Worm (Caenorhabditis elegans) whole organism, L2 larva: ENCODE data around the gene clec-144.

Experiments
- C34F6.9 ChIP-seq: fragments of 150-350 bp; optimal IDR thresholded peaks from 2 replicates; lab custom pipeline; 2014; ENCODE audit warnings: missing biosample characterization, missing genetic modification characterization
- R02D3.7 ChIP-seq: fragments of 150-350 bp; optimal IDR thresholded peaks from 2 replicates; lab custom pipeline; 2014; ENCODE audit warnings: missing biosample characterization, missing genetic modification characterization
- Y55F3AM.14 ChIP-seq: fragments of 200-800 bp; sonication (Bioruptor generic); optimal IDR thresholded peaks from 2 replicates; lab custom pipeline; 2018; ENCODE audit warnings: mild to moderate bottlenecking, missing genetic modification characterization, missing compliant biosample characterization
- ZK546.5 ChIP-seq: sonication (generic microtip); optimal IDR thresholded peaks from 2 replicates; lab custom pipeline; 2017; ENCODE audit warnings: missing biosample characterization, missing genetic modification characterization
- alr-1 ChIP-seq: fragments of 150-350 bp; optimal IDR thresholded peaks from 2 replicates; lab custom pipeline; 2014; ENCODE audit warnings: missing biosample characterization, missing genetic modification characterization
- blmp-1 ChIP-seq: sonication (generic microtip); optimal IDR thresholded peaks from 2 replicates; lab custom pipeline; 2017; ENCODE audit warnings: missing genetic modification characterization, mild to moderate bottlenecking, missing compliant biosample characterization, antibody characterized with exemption, moderate library complexity; ENCODE audit not compliant: insufficient read depth
- ceh-16 ChIP-seq: fragments of 150-350 bp; optimal IDR thresholded peaks from 2 replicates; lab custom pipeline; 2014; ENCODE audit warnings: missing biosample characterization, missing genetic modification characterization
- crh-2 ChIP-seq: sonication (generic microtip); optimal IDR thresholded peaks from 2 replicates; lab custom pipeline; 2017; ENCODE audit warnings: missing biosample characterization, missing genetic modification characterization
- dmd-4 ChIP-seq: sonication (generic microtip); optimal IDR thresholded peaks from 2 replicates; lab custom pipeline; 2017; ENCODE audit warnings: missing biosample characterization, missing genetic modification characterization
- egl-27 ChIP-seq: sonication (generic microtip); optimal IDR thresholded peaks from 3 replicates; lab custom pipeline; 2017; ENCODE audit warnings: missing biosample characterization, missing genetic modification reagents, missing genetic modification characterization
- elt-1 ChIP-seq: fragments of 150-350 bp; optimal IDR thresholded peaks from 2 replicates; lab custom pipeline; 2014; ENCODE audit warnings: missing biosample characterization, missing genetic modification characterization
- elt-3 ChIP-seq: sonication (generic microtip); optimal IDR thresholded peaks from 2 replicates; lab custom pipeline; 2017; ENCODE audit warnings: missing biosample characterization, missing genetic modification characterization
- lin-11 ChIP-seq: fragments of 150-350 bp; sonication (generic microtip); optimal IDR thresholded peaks from 2 replicates; lab custom pipeline; 2014; ENCODE audit warnings: missing biosample characterization, missing genetic modification characterization, inconsistent platforms, mixed read lengths
- lin-13 ChIP-seq: fragments of 150-350 bp; optimal IDR thresholded peaks from 2 replicates; lab custom pipeline; 2014; ENCODE audit warnings: missing biosample characterization, missing genetic modification reagents, missing genetic modification characterization
- lin-39 ChIP-seq: fragments of 150-350 bp; optimal IDR thresholded peaks from 2 replicates; lab custom pipeline; 2014; ENCODE audit warnings: missing biosample characterization, missing genetic modification reagents, missing genetic modification characterization
- lsy-2 ChIP-seq, 2 experiments: fragments of 150-350 bp in 1 of 2; sonication (generic microtip) in 1 of 2; optimal IDR thresholded peaks; 2 replicates each; lab custom pipeline; 2014 to 2017; ENCODE audit warnings: missing biosample characterization in 2 of 2, missing genetic modification characterization in 2 of 2
- mab-5 ChIP-seq: fragments of 150-350 bp; optimal IDR thresholded peaks from 2 replicates; lab custom pipeline; 2014; ENCODE audit warnings: missing biosample characterization, missing genetic modification characterization
- mbf-1 ChIP-seq: sonication (generic microtip); optimal IDR thresholded peaks from 2 replicates; lab custom pipeline; 2017; ENCODE audit warnings: missing biosample characterization, missing genetic modification characterization
- mdl-1 ChIP-seq, 2 experiments: fragments of 150-350 bp in 1 of 2; sonication (generic microtip) in 1 of 2; optimal IDR thresholded peaks; 2 replicates each; lab custom pipeline; 2017; ENCODE audit warnings: missing biosample characterization in 2 of 2, missing genetic modification characterization in 2 of 2
- nhr-12 ChIP-seq: fragments of 150-350 bp; optimal IDR thresholded peaks from 2 replicates; lab custom pipeline; 2014; ENCODE audit warnings: missing biosample characterization, missing genetic modification characterization
- nhr-129 ChIP-seq: fragments of 150-350 bp; optimal IDR thresholded peaks from 2 replicates; lab custom pipeline; 2014; ENCODE audit warnings: missing biosample characterization, missing genetic modification characterization
- nhr-21 ChIP-seq: fragments of 150-350 bp; optimal IDR thresholded peaks from 2 replicates; lab custom pipeline; 2014; ENCODE audit warnings: missing biosample characterization, missing genetic modification characterization
- nhr-23 ChIP-seq: fragments of 150-350 bp; optimal IDR thresholded peaks from 2 replicates; lab custom pipeline; 2014; ENCODE audit warnings: missing biosample characterization, missing genetic modification reagents, missing genetic modification characterization
- nhr-237 ChIP-seq: fragments of 150-350 bp; optimal IDR thresholded peaks from 2 replicates; lab custom pipeline; 2014; ENCODE audit warnings: missing biosample characterization, missing genetic modification characterization
- nhr-25 ChIP-seq: fragments of 150-350 bp; sonication (generic microtip); optimal IDR thresholded peaks from 3 replicates; lab custom pipeline; 2014; ENCODE audit warnings: missing biosample characterization, missing genetic modification characterization
- nhr-6 ChIP-seq: fragments of 150-350 bp; optimal IDR thresholded peaks from 2 replicates; lab custom pipeline; 2014; ENCODE audit warnings: missing biosample characterization, missing genetic modification characterization
- nhr-77 ChIP-seq: fragments of 150-350 bp; optimal IDR thresholded peaks from 2 replicates; lab custom pipeline; 2014; ENCODE audit warnings: missing biosample characterization, missing genetic modification characterization
- peb-1 ChIP-seq: fragments of 150-350 bp; optimal IDR thresholded peaks from 2 replicates; lab custom pipeline; 2014; ENCODE audit warnings: missing biosample characterization, missing genetic modification characterization
- sem-4 ChIP-seq: fragments of 150-350 bp; optimal IDR thresholded peaks from 2 replicates; lab custom pipeline; 2014; ENCODE audit warnings: missing biosample characterization, missing genetic modification reagents, missing genetic modification characterization
- skn-1 ChIP-seq: sonication (generic microtip); optimal IDR thresholded peaks from 2 replicates; lab custom pipeline; 2017; ENCODE audit warnings: missing biosample characterization, missing genetic modification characterization
- sma-3 ChIP-seq: sonication (generic microtip); optimal IDR thresholded peaks from 2 replicates; lab custom pipeline; 2016; ENCODE audit warnings: missing genetic modification reagents, missing genetic modification characterization, missing compliant biosample characterization
- sma-9 ChIP-seq, 2 experiments: fragments of 150-350 bp in 1 of 2; sonication (generic microtip) in 1 of 2; optimal IDR thresholded peaks; 2 replicates each; lab custom pipeline; 2014 to 2016; ENCODE audit warnings: missing genetic modification characterization in 2 of 2, mild to moderate bottlenecking in 1 of 2, missing biosample characterization in 1 of 2, missing compliant biosample characterization in 1 of 2, missing genetic modification reagents in 1 of 2, moderate library complexity in 1 of 2
- snpc-4 ChIP-seq: fragments of 150-350 bp; optimal IDR thresholded peaks from 2 replicates; lab custom pipeline; 2014; ENCODE audit warnings: missing biosample characterization, missing genetic modification characterization
- unc-55 ChIP-seq: fragments of 150-350 bp; sonication (generic microtip); optimal IDR thresholded peaks from 3 replicates; lab custom pipeline; 2014; ENCODE audit warnings: missing biosample characterization, missing genetic modification reagents, missing genetic modification characterization
- zag-1 ChIP-seq: fragments of 150-350 bp; optimal IDR thresholded peaks from 2 replicates; lab custom pipeline; 2014; ENCODE audit warnings: missing biosample characterization, missing genetic modification characterization
- ztf-1 ChIP-seq: fragments of 200-800 bp; sonication (Bioruptor generic); conservative IDR thresholded peaks from 2 replicates; pipeline ENCODE4 v1.3.6; 2022; ENCODE audit warnings: missing genetic modification characterization, missing compliant biosample characterization

Gene clec-144

ce11 chrII:11856361-11856760 is 24.0 kb upstream of the clec-144 start, which contains the start of gene clh-1:
TSS of gene clh-1 (minus strand) at chrII:11856461.
- TF ChIP-seq nhr-23 (tag; lab: Kevin White, UChicago) = no peak
- no peak for TF ChIP-seq lin-39
- TF ChIP-seq nhr-237 (tag; lab: Kevin White, UChicago) = no peak
- TF ChIP-seq peb-1 (tag; lab: Kevin White, UChicago) = no peak
- TF ChIP-seq unc-55 (GFP tag; lab: Kevin White, UChicago) = no peak
- TF ChIP-seq nhr-21 (tag; lab: Kevin White, UChicago) = no peak
- TF ChIP-seq crh-2 (tag; lab: Kevin White, UChicago) = no peak
- no peak for TF ChIP-seq sma-9 (GFP tag; optimal IDR thresholded peaks at IDR 0.05; lab: Kevin White, UChicago)
- no peak for TF ChIP-seq sma-9 (tag; optimal IDR thresholded peaks at IDR 0.05; lab: Kevin White, UChicago)
- no peak for TF ChIP-seq R02D3.7 (tag; lab: Kevin White, UChicago)
- no peak for TF ChIP-seq mab-5 (tag; lab: Kevin White, UChicago)
- TF ChIP-seq sma-3 (GFP tag; lab: Kevin White, UChicago) = no peak
- TF ChIP-seq nhr-12 (tag; lab: Kevin White, UChicago) = no peak
- no peak for TF ChIP-seq nhr-77 (tag; lab: Kevin White, UChicago)
- TF ChIP-seq Y55F3AM.14 (GFP tag; lab: Kevin White, UChicago) = no peak
- no peak for TF ChIP-seq C34F6.9
- TF ChIP-seq nhr-129 (tag; lab: Kevin White, UChicago) = no peak
- no peak for TF ChIP-seq ceh-16
- no peak for TF ChIP-seq lsy-2 (tag; optimal IDR thresholded peaks at IDR 0.05; lab: Kevin White, UChicago)
- no peak for TF ChIP-seq blmp-1

ce11 chrII:11854749-11855148 is 22.4 kb upstream of the clec-144 start:
- no peak for TF ChIP-seq blmp-1

ce11 chrII:11853108-11853507 is 20.7 kb upstream of the clec-144 start:
- TF ChIP-seq R02D3.7 (tag; lab: Kevin White, UChicago) (no peak), nhr-77 (tag; lab: Kevin White, UChicago) (no peak), zag-1 (tag; lab: Kevin White, UChicago) (no peak)

- TF ChIP-seq nhr-12 (tag; lab: Kevin White, UChicago) (no peak), elt-3 (tag; lab: Kevin White, UChicago) (no peak), ztf-1 (GFP tag; lab: Robert Waterston, UW) (no peak), mab-5 (tag; lab: Kevin White, UChicago) (no peak), alr-1 (no peak), lin-13 (GFP tag; lab: Kevin White, UChicago) (no peak), elt-1 (tag; lab: Kevin White, UChicago) (no peak), dmd-4 (tag; lab: Kevin White, UChicago) (no peak), sem-4 (no peak), nhr-21 (tag; lab: Kevin White, UChicago) (peak; percentile 66), sma-3 (GFP tag; lab: Kevin White, UChicago) (peak; percentile 27), nhr-237 (tag; lab: Kevin White, UChicago) (no peak), lin-11 (tag; lab: Kevin White, UChicago) (no peak), nhr-6 (tag; lab: Kevin White, UChicago) (no peak), crh-2 (tag; lab: Kevin White, UChicago) (no peak), ZK546.5 (no peak), sma-9 (GFP tag; optimal IDR thresholded peaks at IDR 0.05; lab: Kevin White, UChicago) (peak; percentile 86), sma-9 (tag; optimal IDR thresholded peaks at IDR 0.05; lab: Kevin White, UChicago) (no peak), lin-39 (no peak), mbf-1 (tag; lab: Kevin White, UChicago) (no peak), R02D3.7 (tag; lab: Kevin White, UChicago) (no peak), snpc-4 (tag; lab: Kevin White, UChicago) (no peak), unc-55 (GFP tag; lab: Kevin White, UChicago) (no peak), skn-1 (tag; lab: Kevin White, UChicago) (no peak), egl-27 (peak; percentile 24), zag-1 (tag; lab: Kevin White, UChicago) (no peak), mdl-1 (tag; optimal IDR thresholded peaks at IDR 0.05; lab: Kevin White, UChicago) (peak in 1 of 2 experiments; percentile 27), C34F6.9 (no peak), nhr-25 (peak; percentile 67)
Observed at ce11 chrII:11852191-11852901, 20.0 kb upstream of the clec-144 start.
